Fruit fly (Drosophila melanogaster) whole organism, embryonic: Measurements from ENCODE around the gene Nlg4.

ENCODE experiments used
- ATbp ChIP-seq: fragments of 200-800 bp; sonication (Bioruptor generic); optimal IDR thresholded peaks from 2 replicates; lab custom pipeline; 2017; ENCODE audit warnings: missing biosample characterization, mild to moderate bottlenecking, missing genetic modification characterization, missing genetic modification reagents
- Adf1 ChIP-seq: fragments of 200-800 bp; sonication (Bioruptor generic); IDR thresholded peaks from 2 replicates; pipeline ENCODE4 v1.3.6; 2022; ENCODE audit warnings: missing biosample characterization, missing genetic modification characterization
- CG10366 ChIP-seq: fragments of 200-800 bp; sonication (Bioruptor generic); IDR thresholded peaks from 2 replicates; pipeline ENCODE4 v1.3.6; 2022; ENCODE audit warnings: missing biosample characterization, missing genetic modification characterization
- CG10431 ChIP-seq: fragments of 200-800 bp; sonication (Bioruptor generic); optimal IDR thresholded peaks from 3 replicates; lab custom pipeline; 2018; ENCODE audit warnings: missing biosample characterization, mild to moderate bottlenecking, missing genetic modification characterization
- CG10543 ChIP-seq: fragments of 200-800 bp; sonication (Bioruptor generic); optimal IDR thresholded peaks from 3 replicates; lab custom pipeline; 2017; ENCODE audit warnings: missing biosample characterization, mild to moderate bottlenecking, missing genetic modification characterization, moderate library complexity
- CG10959 ChIP-seq: fragments of 200-800 bp; sonication (Bioruptor generic); IDR thresholded peaks from 2 replicates; pipeline ENCODE4 v1.3.6; 2022; ENCODE audit warnings: missing biosample characterization, missing genetic modification characterization
- CG12769 ChIP-seq: fragments of 200-800 bp; sonication (Bioruptor generic); optimal IDR thresholded peaks from 2 replicates; lab custom pipeline; 2019; ENCODE audit warnings: missing biosample characterization, mild to moderate bottlenecking, missing genetic modification characterization, moderate library complexity
- CG14441 ChIP-seq: fragments of 200-800 bp; sonication (Bioruptor generic); IDR thresholded peaks from 2 replicates; pipeline ENCODE4 v1.3.6; 2022; ENCODE audit warnings: missing biosample characterization, missing genetic modification characterization
- CG15269 ChIP-seq: fragments of 200-800 bp; sonication (Bioruptor generic); optimal IDR thresholded peaks from 2 replicates; lab custom pipeline; 2018; ENCODE audit warnings: missing biosample characterization, mild to moderate bottlenecking, missing genetic modification characterization, moderate library complexity
- CG18599 ChIP-seq: fragments of 200-800 bp; sonication (Bioruptor generic); optimal IDR thresholded peaks from 3 replicates; lab custom pipeline; 2017; ENCODE audit warnings: missing biosample characterization, missing genetic modification characterization, mild to moderate bottlenecking, moderate library complexity, missing genetic modification reagents
- CG2120 ChIP-seq: fragments of 200-800 bp; sonication (Bioruptor generic); optimal IDR thresholded peaks from 3 replicates; lab custom pipeline; 2016; ENCODE audit warnings: missing biosample characterization, missing genetic modification characterization
- CG2889 ChIP-seq: fragments of 200-800 bp; sonication (Bioruptor generic); IDR thresholded peaks from 3 replicates; pipeline ENCODE4 v1.3.6; 2022; ENCODE audit warnings: missing biosample characterization, missing genetic modification characterization
- CG30403 ChIP-seq: fragments of 200-800 bp; sonication (Bioruptor generic); optimal IDR thresholded peaks from 3 replicates; lab custom pipeline; 2016; ENCODE audit warnings: missing biosample characterization, missing genetic modification characterization
- CG31365 ChIP-seq: fragments of 200-800 bp; sonication (Bioruptor generic); optimal IDR thresholded peaks from 2 replicates; lab custom pipeline; 2018; ENCODE audit warnings: missing biosample characterization, mild to moderate bottlenecking, missing genetic modification characterization
- CG32532 ChIP-seq: fragments of 200-800 bp; sonication (Bioruptor generic); IDR thresholded peaks from 2 replicates; pipeline ENCODE4 v1.3.6; 2022; ENCODE audit warnings: missing biosample characterization, missing genetic modification characterization
- CG32772 ChIP-seq: fragments of 200-800 bp; sonication (Bioruptor generic); IDR thresholded peaks from 2 replicates; pipeline ENCODE4 v1.3.6; 2022; ENCODE audit warnings: missing biosample characterization, missing genetic modification characterization
- CG6654 ChIP-seq: fragments of 200-800 bp; sonication (Bioruptor generic); optimal IDR thresholded peaks from 2 replicates; lab custom pipeline; 2017; ENCODE audit warnings: missing biosample characterization, mild to moderate bottlenecking, missing genetic modification characterization
- CG8290 ChIP-seq, 3 experiments: fragments of 200-800 bp; sonication (Bioruptor generic); optimal IDR thresholded peaks; 2 replicates each; lab custom pipeline; 2016 to 2019; ENCODE audit warnings: missing biosample characterization in 3 of 3, missing genetic modification characterization in 3 of 3, mild to moderate bottlenecking in 2 of 3, moderate library complexity in 1 of 3
- CG8478 ChIP-seq: fragments of >200 bp; optimal IDR thresholded peaks from 2 replicates; lab custom pipeline; 2018
- CG9932 ChIP-seq: fragments of 200-800 bp; sonication (Bioruptor generic); IDR thresholded peaks from 2 replicates; pipeline ENCODE4 v1.3.6; 2022; ENCODE audit warnings: missing biosample characterization, missing genetic modification characterization
- Camta ChIP-seq: fragments of 200-800 bp; sonication (Bioruptor generic); optimal IDR thresholded peaks from 2 replicates; lab custom pipeline; 2016; ENCODE audit warnings: missing biosample characterization, missing genetic modification characterization
- D19B ChIP-seq: fragments of 200-800 bp; sonication (Bioruptor generic); optimal IDR thresholded peaks from 2 replicates; lab custom pipeline; 2017; ENCODE audit warnings: missing biosample characterization, mild to moderate bottlenecking, missing genetic modification characterization
- E2f1 ChIP-seq: fragments of 200-800 bp; sonication (Bioruptor generic); IDR thresholded peaks from 2 replicates; pipeline ENCODE4 v1.3.6; 2022; ENCODE audit warnings: missing biosample characterization, missing genetic modification characterization
- Ets65A ChIP-seq: fragments of 200-800 bp; sonication (Bioruptor generic); peaks from one replicate; lab custom pipeline; 2016; ENCODE audit warnings: missing biosample characterization, missing genetic modification characterization
- H2.0 ChIP-seq: fragments of 200-800 bp; sonication (Bioruptor generic); IDR thresholded peaks from 2 replicates; pipeline ENCODE4 v1.3.6; 2022; ENCODE audit warnings: missing biosample characterization, missing genetic modification characterization
- NK7.1 ChIP-seq: fragments of 200-800 bp; sonication (Bioruptor generic); optimal IDR thresholded peaks from 3 replicates; lab custom pipeline; 2016; ENCODE audit warnings: missing biosample characterization, missing genetic modification characterization
- Opbp ChIP-seq: fragments of 200-800 bp; sonication (Bioruptor generic); IDR thresholded peaks from 3 replicates; pipeline ENCODE4 v1.3.6; 2022; ENCODE audit warnings: missing biosample characterization, missing genetic modification characterization; ENCODE audit not compliant: partially characterized antibody
- Sox102F ChIP-seq: fragments of 200-800 bp; sonication (Bioruptor generic); optimal IDR thresholded peaks from 2 replicates; lab custom pipeline; 2018; ENCODE audit warnings: missing biosample characterization, mild to moderate bottlenecking, missing genetic modification characterization, moderate library complexity
- Tbp ChIP-seq: fragments of >200 bp; optimal IDR thresholded peaks from 2 replicates; lab custom pipeline; 2018; ENCODE audit warnings: missing biosample characterization, missing genetic modification characterization
- Xbp1 ChIP-seq: fragments of 200-800 bp; sonication (Bioruptor generic); optimal IDR thresholded peaks from 3 replicates; lab custom pipeline; 2016; ENCODE audit warnings: missing biosample characterization, mild to moderate bottlenecking, missing genetic modification characterization
- al ChIP-seq: fragments of 200-800 bp; sonication (Bioruptor generic); IDR thresholded peaks from 2 replicates; pipeline ENCODE4 v1.3.6; 2022; ENCODE audit warnings: missing biosample characterization, missing genetic modification characterization
- bbx ChIP-seq: fragments of 200-800 bp; sonication (Bioruptor generic); IDR thresholded peaks from 2 replicates; pipeline ENCODE4 v1.3.6; 2022; ENCODE audit warnings: missing biosample characterization, missing genetic modification characterization; ENCODE audit not compliant: partially characterized antibody
- ci ChIP-seq: fragments of 200-800 bp; sonication (Bioruptor generic); IDR thresholded peaks from 3 replicates; pipeline ENCODE4 v1.3.6; 2022; ENCODE audit warnings: missing biosample characterization, missing genetic modification characterization
- cwo ChIP-seq: fragments of 200-800 bp; sonication (Bioruptor generic); optimal IDR thresholded peaks from 3 replicates; lab custom pipeline; 2017; ENCODE audit warnings: missing biosample characterization, missing genetic modification characterization, mild to moderate bottlenecking, moderate library complexity, missing genetic modification reagents
- dmrt99B ChIP-seq: fragments of 200-800 bp; sonication (Bioruptor generic); optimal IDR thresholded peaks from 2 replicates; lab custom pipeline; 2018; ENCODE audit warnings: missing biosample characterization, mild to moderate bottlenecking, missing genetic modification characterization, moderate library complexity
- dysf ChIP-seq: fragments of 200-800 bp; sonication (Bioruptor generic); IDR thresholded peaks from 3 replicates; pipeline ENCODE4 v1.3.6; 2022; ENCODE audit warnings: missing biosample characterization, missing genetic modification characterization
- esg ChIP-seq: fragments of 200-800 bp; sonication (Bioruptor generic); conservative IDR thresholded peaks from 2 replicates; pipeline ENCODE4 v1.3.6; 2022; ENCODE audit warnings: missing biosample characterization, missing genetic modification characterization
- gce ChIP-seq: fragments of 200-800 bp; sonication (Bioruptor generic); IDR thresholded peaks from 3 replicates; pipeline ENCODE4 v1.3.6; 2022; ENCODE audit warnings: missing biosample characterization, missing genetic modification characterization
- gem ChIP-seq: fragments of 200-800 bp; sonication (Bioruptor generic); optimal IDR thresholded peaks from 2 replicates; lab custom pipeline; 2019; ENCODE audit warnings: missing biosample characterization, mild to moderate bottlenecking, missing genetic modification characterization, moderate library complexity
- gt ChIP-seq: fragments of 200-800 bp; sonication (Bioruptor generic); IDR thresholded peaks from 2 replicates; pipeline ENCODE4 v1.3.6; 2022; ENCODE audit warnings: missing biosample characterization, missing genetic modification characterization
- kni ChIP-seq: fragments of 200-800 bp; sonication (Bioruptor generic); optimal IDR thresholded peaks from 3 replicates; lab custom pipeline; 2017; ENCODE audit warnings: mild to moderate bottlenecking, missing biosample characterization, missing genetic modification reagents, missing genetic modification characterization
- lab ChIP-seq: fragments of 200-800 bp; sonication (Bioruptor generic); optimal IDR thresholded peaks from 3 replicates; lab custom pipeline; 2017; ENCODE audit warnings: missing biosample characterization, missing genetic modification characterization, mild to moderate bottlenecking, moderate library complexity, missing genetic modification reagents
- lmd ChIP-seq: fragments of 200-800 bp; sonication (Bioruptor generic); IDR thresholded peaks from 2 replicates; pipeline ENCODE4 v1.3.6; 2022; ENCODE audit warnings: missing biosample characterization, missing genetic modification characterization
- ranshi ChIP-seq: fragments of 200-800 bp; sonication (Bioruptor generic); IDR thresholded peaks from 2 replicates; pipeline ENCODE4 v1.3.6; 2022; ENCODE audit warnings: missing biosample characterization, missing genetic modification characterization
- sens ChIP-seq: fragments of 200-800 bp; sonication (Bioruptor generic); peaks from one replicate; lab custom pipeline; 2016; ENCODE audit warnings: missing biosample characterization, missing genetic modification characterization
- sisA ChIP-seq: fragments of 200-800 bp; sonication (Bioruptor generic); IDR thresholded peaks from 2 replicates; pipeline ENCODE4 v1.3.6; 2022; ENCODE audit warnings: missing biosample characterization, missing genetic modification characterization

The Nlg4 gene

DNA sequence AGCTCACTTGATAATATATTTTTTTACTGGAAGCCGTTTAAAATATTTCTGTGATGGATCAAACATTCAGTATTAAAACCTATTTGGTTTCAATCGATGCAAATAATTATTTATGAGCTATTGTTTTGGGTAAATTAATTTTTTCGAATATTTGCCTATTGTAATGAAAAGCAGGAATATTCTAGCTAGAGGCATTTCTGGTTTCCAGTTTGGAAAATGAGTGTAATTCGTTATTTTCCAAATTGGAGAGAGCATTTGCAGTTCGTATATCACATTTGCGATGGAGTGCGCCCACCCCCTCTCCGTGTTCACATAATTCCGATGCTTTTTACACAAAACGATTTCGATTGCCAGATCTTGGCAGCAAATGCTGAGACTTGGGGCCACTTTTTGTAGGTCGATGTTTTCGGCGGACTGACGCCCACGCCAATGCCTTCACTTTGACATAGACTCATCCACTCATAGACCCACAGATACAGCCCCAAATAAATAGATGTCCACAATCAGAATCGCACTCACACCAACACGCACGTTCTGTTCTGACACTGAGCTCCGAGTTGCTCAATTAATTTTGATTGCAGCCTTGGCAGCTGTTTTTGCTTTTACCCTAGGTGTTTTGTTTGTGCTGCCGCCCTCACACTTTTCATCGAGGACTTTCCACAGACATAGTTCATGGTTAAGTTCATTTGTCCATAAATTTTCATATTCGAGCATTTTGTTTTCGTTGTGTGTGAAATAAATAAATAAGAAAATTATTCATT is 36.8 kb upstream of the Nlg4 start (continued):
- TF ChIP-seq CG8290 (GFP tag; optimal IDR thresholded peaks at IDR 0.05; lab: Kevin White, UChicago): no peak
- TF ChIP-seq CG8290 (tag; optimal IDR thresholded peaks at IDR 0.05; lab: Kevin White, UChicago): peak in 1 of 2 experiments; percentile 26
- no peak for TF ChIP-seq CG8478
- no peak for TF ChIP-seq Opbp (GFP tag; lab: Robert Waterston, UW)
- TF ChIP-seq CG10959 (GFP tag; lab: Robert Waterston, UW): no peak
- TF ChIP-seq CG2889 (GFP tag; lab: Robert Waterston, UW): no peak
- no peak for TF ChIP-seq CG10431 (GFP tag; lab: Kevin White, UChicago)
- peak; percentile 79 for TF ChIP-seq CG10543 (GFP tag; lab: Kevin White, UChicago)
- peak; percentile 26; the same call in 1 of the 2 replicates for TF ChIP-seq CG9932 (GFP tag; lab: Robert Waterston, UW)
- TF ChIP-seq kni: no peak
- TF ChIP-seq E2f1 (GFP tag; lab: Robert Waterston, UW): 0 out of 2 replicates have a peak, but pooled peaks have one; percentile 12
- no peak for TF ChIP-seq ATbp (GFP tag; lab: Kevin White, UChicago)
- TF ChIP-seq H2.0: no peak
- peak; percentile 17 for TF ChIP-seq CG15269 (tag; lab: Kevin White, UChicago)
- no peak for TF ChIP-seq sens (GFP tag; lab: Kevin White, UChicago)
- TF ChIP-seq gem (tag; lab: Kevin White, UChicago): peak; percentile 38
- no peak for TF ChIP-seq D19B (GFP tag; lab: Kevin White, UChicago)
- peak; percentile 30 for TF ChIP-seq CG12769 (tag; lab: Kevin White, UChicago)
- 0 out of 2 replicates have a peak, but pooled peaks have one; percentile 15 for TF ChIP-seq al

DNA sequence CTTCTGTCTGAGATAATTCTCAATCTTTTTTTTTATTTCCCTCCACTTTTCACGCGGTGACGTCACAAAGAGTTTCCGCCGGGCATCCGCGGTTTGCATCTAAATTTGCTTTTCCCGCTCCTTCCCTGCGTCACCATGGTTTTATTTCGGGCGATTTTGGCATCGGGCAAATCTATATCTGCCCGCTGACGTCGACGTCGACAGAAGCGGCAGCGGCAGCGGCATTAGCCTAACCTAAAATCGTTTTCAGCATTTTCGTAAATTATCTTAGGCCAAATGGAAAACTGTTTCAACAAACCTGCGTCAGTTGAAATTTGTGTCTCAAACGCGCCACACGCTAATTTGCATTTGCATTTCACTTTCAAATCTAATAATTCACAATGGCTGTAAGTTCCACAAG is 35.5 kb upstream of the Nlg4 start, which contains the start of gene CG5023:
Gene CG5023 (plus strand): TSS at position 301 of the 400 bp plus-strand sequence.
- TF ChIP-seq CG32772 (GFP tag; lab: Robert Waterston, UW) (no peak), CG10543 (GFP tag; lab: Kevin White, UChicago) (peak; percentile 12), Adf1 (GFP tag; lab: Robert Waterston, UW) (peak; percentile 49), CG6654 (GFP tag; lab: Kevin White, UChicago) (no peak), CG12769 (tag; lab: Kevin White, UChicago) (peak; percentile 57)

DNA sequence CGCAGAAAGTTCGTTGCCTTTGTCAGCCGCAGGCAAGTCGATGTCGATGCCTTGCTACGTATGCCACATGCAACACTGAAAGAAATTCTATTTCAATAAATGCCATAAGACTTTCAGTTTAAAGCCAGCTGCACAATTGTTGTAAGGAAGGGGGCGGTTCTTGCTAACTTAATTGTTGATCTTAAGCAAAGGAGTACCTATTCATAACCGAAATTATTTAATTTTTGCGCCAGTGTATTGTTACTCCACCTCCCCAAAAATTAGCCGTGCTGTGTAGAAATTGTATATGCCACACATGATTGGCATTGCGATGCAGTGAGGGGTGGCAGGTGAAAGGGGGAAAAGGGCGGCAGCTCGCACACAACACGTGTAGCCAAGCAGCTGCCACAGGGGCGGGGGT is 19.6 kb upstream of the Nlg4 start:
- TF ChIP-seq NK7.1 (GFP tag; lab: Kevin White, UChicago): no peak
- TF ChIP-seq dmrt99B (tag; lab: Kevin White, UChicago): peak; percentile 19
- TF ChIP-seq lab (GFP tag; lab: Kevin White, UChicago): peak; percentile 40
- TF ChIP-seq sisA: peak; percentile 57
- peak; percentile 20; the same call in 1 of the 2 replicates for TF ChIP-seq lmd (GFP tag; lab: Robert Waterston, UW)
- no peak for TF ChIP-seq gt (GFP tag; lab: Robert Waterston, UW)
- peak; percentile 91 for TF ChIP-seq Ets65A (GFP tag; lab: Kevin White, UChicago)
- TF ChIP-seq dysf (GFP tag; lab: Robert Waterston, UW): peak; percentile 50; the same call in 2 of the 3 replicates
- peak; percentile 2 for TF ChIP-seq Xbp1
- TF ChIP-seq bbx (GFP tag; lab: Robert Waterston, UW): no peak
- peak; percentile 19 for TF ChIP-seq cwo (GFP tag; lab: Kevin White, UChicago)
- TF ChIP-seq CG14441 (GFP tag; lab: Robert Waterston, UW): peak; percentile 33; the same call in 1 of the 2 replicates
- TF ChIP-seq CG32532: 0 out of 2 replicates have a peak, but pooled peaks have one; percentile 7
- TF ChIP-seq gce (GFP tag; lab: Robert Waterston, UW): 0 out of 3 replicates have a peak, but pooled peaks have one; percentile 6
- TF ChIP-seq Camta (GFP tag; lab: Kevin White, UChicago): no peak
- peak; percentile 34; the same call in 1 of the 2 replicates for TF ChIP-seq CG10366
- TF ChIP-seq CG31365 (tag; lab: Kevin White, UChicago): no peak
- peak; percentile 14 for TF ChIP-seq CG30403 (GFP tag; lab: Kevin White, UChicago)
- peak; percentile 11 for TF ChIP-seq Sox102F (GFP tag; lab: Kevin White, UChicago)
- no peak; the same call in 1 of the 2 replicates for TF ChIP-seq ranshi (GFP tag; lab: Robert Waterston, UW)
- TF ChIP-seq CG9932 (GFP tag; lab: Robert Waterston, UW): 0 out of 2 replicates have a peak, but pooled peaks have one; percentile 32
- TF ChIP-seq esg (GFP tag; lab: Robert Waterston, UW): peak; percentile 21; the same call in 1 of the 2 replicates
- TF ChIP-seq CG2120: peak; percentile 39
- TF ChIP-seq CG18599: peak; percentile 50
- 0 out of 3 replicates have a peak, but pooled peaks have one; percentile 29 for TF ChIP-seq ci (GFP tag; lab: Robert Waterston, UW)
- no peak for TF ChIP-seq Tbp (GFP tag; lab: Kevin White, UChicago)
